Worm (Caenorhabditis elegans) whole organism, early embryonic: ENCODE results near the gene str-190.
"Not testable (repeated sequence)": the region's sequence is repeated elsewhere in the genome, so short reads cannot be mapped to it uniquely, and the experiment has no call there.

Source experiments
- B0310.2 ChIP-seq: sonication (generic microtip); optimal IDR thresholded peaks from 2 replicates; lab custom pipeline; 2016; ENCODE audit warnings: mild to moderate bottlenecking, missing genetic modification characterization, missing compliant biosample characterization
- F13C5.2 ChIP-seq: sonication (generic microtip); optimal IDR thresholded peaks from 2 replicates; lab custom pipeline; 2017; ENCODE audit warnings: mild to moderate bottlenecking, missing genetic modification characterization, inconsistent platforms, missing compliant biosample characterization
- aly-1 ChIP-seq: sonication (generic microtip); optimal IDR thresholded peaks from 2 replicates; lab custom pipeline; 2016; ENCODE audit warnings: missing genetic modification characterization, missing compliant biosample characterization
- ama-1 ChIP-seq: fragments of 150-350 bp; optimal IDR thresholded peaks from 2 replicates; lab custom pipeline; 2014
- ceh-13 ChIP-seq: fragments of 200-800 bp; sonication (Bioruptor generic); optimal IDR thresholded peaks from 2 replicates; lab custom pipeline; 2018; ENCODE audit warnings: mild to moderate bottlenecking, missing genetic modification characterization, missing compliant biosample characterization
- ceh-36 ChIP-seq: sonication (generic microtip); optimal IDR thresholded peaks from 2 replicates; lab custom pipeline; 2016; ENCODE audit warnings: missing genetic modification characterization, inconsistent platforms, missing compliant biosample characterization
- ets-7 ChIP-seq: sonication (generic microtip); optimal IDR thresholded peaks from 2 replicates; lab custom pipeline; 2016; ENCODE audit warnings: missing genotype, missing genetic modification characterization, missing compliant biosample characterization
- flt-1 ChIP-seq: fragments of 200-800 bp; sonication (Bioruptor generic); IDR thresholded peaks from 2 replicates; pipeline ENCODE4 v1.3.6; 2022; ENCODE audit warnings: missing genetic modification characterization, missing compliant biosample characterization
- hmbx-1 ChIP-seq: sonication (generic microtip); optimal IDR thresholded peaks from 2 replicates; lab custom pipeline; 2016; ENCODE audit warnings: mild to moderate bottlenecking, missing genetic modification characterization, missing compliant biosample characterization
- hmg-4 ChIP-seq: fragments of 200-800 bp; sonication (Bioruptor generic); optimal IDR thresholded peaks from 2 replicates; lab custom pipeline; 2018; ENCODE audit warnings: mild to moderate bottlenecking, missing genetic modification characterization, missing compliant biosample characterization
- hnd-1 ChIP-seq: sonication (generic microtip); optimal IDR thresholded peaks from 2 replicates; lab custom pipeline; 2016; ENCODE audit warnings: missing genetic modification characterization, missing compliant biosample characterization
- pes-1 ChIP-seq: fragments of 200-800 bp; sonication (Bioruptor generic); IDR thresholded peaks from 2 replicates; pipeline ENCODE4 v1.3.6; 2022; ENCODE audit warnings: missing genetic modification reagents, missing genetic modification characterization, missing compliant biosample characterization
- scrt-1 ChIP-seq: fragments of 200-800 bp; sonication (Bioruptor generic); IDR thresholded peaks from 2 replicates; pipeline ENCODE4 v1.3.6; 2022; ENCODE audit warnings: missing genetic modification characterization, missing compliant biosample characterization
- sea-1 ChIP-seq: fragments of 200-800 bp; sonication (Bioruptor generic); conservative IDR thresholded peaks from 2 replicates; pipeline ENCODE4 v1.3.6; 2022; ENCODE audit warnings: missing genetic modification characterization, missing compliant biosample characterization
- tbx-11 ChIP-seq: fragments of 200-800 bp; sonication (Bioruptor generic); IDR thresholded peaks from 2 replicates; pipeline ENCODE4 v1.3.6; 2022; ENCODE audit warnings: missing genetic modification characterization, missing compliant biosample characterization
- tbx-37 ChIP-seq: fragments of 200-800 bp; sonication (Bioruptor generic); conservative IDR thresholded peaks from 2 replicates; pipeline ENCODE4 v1.3.6; 2022; ENCODE audit warnings: missing genetic modification reagents, missing genetic modification characterization, missing compliant biosample characterization
- tra-4 ChIP-seq: sonication (generic microtip); optimal IDR thresholded peaks from 2 replicates; lab custom pipeline; 2017; ENCODE audit warnings: missing genetic modification characterization, missing compliant biosample characterization

The str-190 gene

DNA sequence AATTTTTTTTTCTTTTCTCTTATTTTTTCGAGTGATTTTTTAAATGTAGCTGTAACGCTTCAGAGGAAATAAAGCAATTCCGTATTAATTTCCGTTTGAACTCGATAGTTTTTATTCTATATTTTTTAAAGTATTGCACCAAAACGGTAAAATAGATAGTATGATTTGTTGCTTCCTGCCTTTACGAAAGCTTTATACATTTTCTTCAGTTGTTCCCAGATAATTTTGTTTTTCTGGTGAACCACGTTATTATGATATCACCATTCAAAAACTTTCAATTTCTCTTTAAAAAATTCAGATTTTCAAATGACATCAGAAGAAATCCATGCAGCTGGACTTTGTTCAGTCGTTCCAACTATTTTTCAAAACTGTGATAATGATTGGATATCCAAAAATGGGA, 36.6 kb upstream of the str-190 start, which contains the start of gene srb-18:
Gene srb-18 (plus strand): TSS at position 301 of the 400 bp plus-strand sequence.
- no peak for TF ChIP-seq tbx-37 (GFP tag; lab: Robert Waterston, UW)
- TF ChIP-seq sea-1 (GFP tag; lab: Robert Waterston, UW): no peak
- TF ChIP-seq flt-1 (GFP tag; lab: Robert Waterston, UW): no peak
- TF ChIP-seq scrt-1: no peak
- no peak for TF ChIP-seq tbx-11 (GFP tag; lab: Robert Waterston, UW)
- TF ChIP-seq B0310.2: no peak
- no peak for TF ChIP-seq F13C5.2 (tag; lab: Kevin White, UChicago)
- TF ChIP-seq tra-4 (tag; lab: Kevin White, UChicago): no peak
- no peak for TF ChIP-seq hnd-1 (tag; lab: Kevin White, UChicago)
- no peak for TF ChIP-seq hmg-4
- no peak for TF ChIP-seq ceh-13 (GFP tag; lab: Kevin White, UChicago)

ce11 chrV:7511465-7511864, 33.2 kb upstream of the str-190 start, which contains the start of gene nhr-171:
Gene nhr-171 (plus strand): TSS chrV:7511765.
- not testable (repeated sequence) for TF ChIP-seq ama-1; aly-1 (tag; lab: Kevin White, UChicago); tra-4 (tag; lab: Kevin White, UChicago)

- TF ChIP-seq tbx-37 (GFP tag; lab: Robert Waterston, UW) (no peak), aly-1 (tag; lab: Kevin White, UChicago) (no peak), scrt-1 (no peak), ama-1 (no peak), pes-1 (GFP tag; lab: Robert Waterston, UW) (no peak)
Measured at ce11 chrV:7508566-7509044, 30.3 kb upstream of the str-190 start, which contains the start of the genes str-31 and nhr-172. Gene str-31 (minus strand): TSS chrV:7508666. Gene nhr-172 (plus strand): TSS chrV:7508994.

DNA sequence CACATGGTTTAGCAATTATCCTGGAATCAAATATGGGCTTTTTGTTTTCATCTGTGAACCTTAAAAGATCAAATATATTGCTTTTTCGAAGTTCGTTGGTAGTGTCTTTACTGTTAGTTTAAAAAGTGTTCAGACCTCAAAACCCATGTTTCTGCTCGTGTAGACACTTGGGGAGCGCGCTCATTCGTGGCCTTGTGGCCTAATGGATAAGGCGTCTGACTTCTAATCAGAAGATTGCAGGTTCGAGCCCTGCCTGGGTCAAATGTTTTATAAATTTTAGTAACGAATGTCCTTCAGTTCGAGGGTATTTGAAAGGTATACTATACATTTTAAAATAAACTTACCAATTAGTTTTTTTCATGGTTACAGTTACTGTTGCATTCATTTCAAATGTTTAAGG, 27.9 kb upstream of the str-190 start:
- TF ChIP-seq hmg-4 (no peak), ceh-13 (GFP tag; lab: Kevin White, UChicago) (no peak), ama-1 (no peak), scrt-1 (no peak), pes-1 (GFP tag; lab: Robert Waterston, UW) (no peak), tbx-11 (GFP tag; lab: Robert Waterston, UW) (no peak), aly-1 (tag; lab: Kevin White, UChicago) (no peak), tbx-37 (GFP tag; lab: Robert Waterston, UW) (no peak), sea-1 (GFP tag; lab: Robert Waterston, UW) (no peak)

- TF ChIP-seq pes-1 (GFP tag; lab: Robert Waterston, UW) (no peak), ceh-36 (tag; lab: Kevin White, UChicago) (no peak), tbx-11 (GFP tag; lab: Robert Waterston, UW) (no peak), aly-1 (tag; lab: Kevin White, UChicago) (no peak), ama-1 (no peak), tbx-37 (GFP tag; lab: Robert Waterston, UW) (no peak), hmg-4 (no peak), B0310.2 (no peak), tra-4 (tag; lab: Kevin White, UChicago) (no peak), scrt-1 (no peak), ceh-13 (GFP tag; lab: Kevin White, UChicago) (no peak), ets-7 (tag; lab: Kevin White, UChicago) (no peak), hmbx-1 (tag; lab: Kevin White, UChicago) (no peak)
Measured at ce11 chrV:7504271-7504670, 26.0 kb upstream of the str-190 start, which contains the start of gene srh-229. Gene srh-229 (minus strand): TSS chrV:7504371.

DNA sequence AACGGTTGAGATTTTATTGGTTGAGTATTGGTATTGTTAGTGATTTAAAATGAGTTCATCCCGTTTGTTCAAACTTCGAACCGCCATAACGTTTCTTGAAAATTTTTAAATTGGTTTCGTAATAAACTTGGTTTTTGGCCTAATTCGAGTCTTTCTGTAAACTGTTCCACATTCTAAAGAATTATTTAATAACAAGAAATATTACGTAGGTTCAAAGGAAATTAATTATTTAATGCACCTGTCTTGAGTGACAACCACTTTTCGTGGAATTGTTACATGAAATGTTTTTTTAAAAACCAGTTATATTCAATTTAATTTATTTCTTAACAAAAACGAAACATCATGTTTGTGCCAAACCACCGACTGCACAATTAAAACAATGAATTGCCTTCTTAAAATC, 22.9 kb upstream of the str-190 start:
- TF ChIP-seq F13C5.2 (tag; lab: Kevin White, UChicago) (no peak), hmbx-1 (tag; lab: Kevin White, UChicago) (no peak), ceh-13 (GFP tag; lab: Kevin White, UChicago) (no peak), tbx-37 (GFP tag; lab: Robert Waterston, UW) (no peak), ceh-36 (tag; lab: Kevin White, UChicago) (no peak)

- no peak for TF ChIP-seq hmg-4
- no peak for TF ChIP-seq ets-7 (tag; lab: Kevin White, UChicago)
Measured at ce11 chrV:7497440-7497839, 19.1 kb upstream of the str-190 start, which contains the start of gene srh-79. Gene srh-79 (plus strand): TSS chrV:7497740.

DNA sequence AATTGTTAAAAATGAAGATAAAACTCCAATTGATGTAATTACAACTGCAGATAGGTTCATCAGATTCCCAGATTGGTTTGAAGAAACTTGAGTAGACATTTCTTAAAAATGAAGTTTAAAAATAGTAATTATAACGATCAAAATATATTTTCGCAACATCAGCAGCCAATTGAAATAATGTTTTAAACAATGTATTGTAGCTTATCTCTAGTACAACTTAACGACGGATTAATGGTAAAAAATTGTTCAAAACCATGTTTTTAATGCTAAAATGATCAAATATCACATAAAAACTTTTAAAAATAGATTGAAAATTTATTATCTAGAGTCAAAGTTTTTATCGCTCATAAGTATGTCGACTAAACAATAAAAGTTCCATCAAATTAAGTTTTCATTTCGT, 16.9 kb upstream of the str-190 start, which contains the start of gene srbc-11:
Gene srbc-11 (minus strand): TSS at position 101 of the 400 bp plus-strand sequence.
- TF ChIP-seq flt-1 (GFP tag; lab: Robert Waterston, UW): no peak
- no peak for TF ChIP-seq ama-1
- no peak for TF ChIP-seq tra-4 (tag; lab: Kevin White, UChicago)
- no peak for TF ChIP-seq hnd-1 (tag; lab: Kevin White, UChicago)
- no peak for TF ChIP-seq F13C5.2 (tag; lab: Kevin White, UChicago)
- TF ChIP-seq ets-7 (tag; lab: Kevin White, UChicago): no peak
- no peak for TF ChIP-seq B0310.2
- no peak for TF ChIP-seq hmbx-1 (tag; lab: Kevin White, UChicago)
- no peak for TF ChIP-seq tbx-37 (GFP tag; lab: Robert Waterston, UW)
- no peak for TF ChIP-seq aly-1 (tag; lab: Kevin White, UChicago)
- no peak for TF ChIP-seq scrt-1
- TF ChIP-seq hmg-4: no peak
- no peak for TF ChIP-seq ceh-13 (GFP tag; lab: Kevin White, UChicago)
- TF ChIP-seq sea-1 (GFP tag; lab: Robert Waterston, UW): no peak
- TF ChIP-seq ceh-36 (tag; lab: Kevin White, UChicago): no peak
- no peak for TF ChIP-seq tbx-11 (GFP tag; lab: Robert Waterston, UW)
- TF ChIP-seq pes-1 (GFP tag; lab: Robert Waterston, UW): no peak
